Worm (Caenorhabditis elegans): ENCODE data around the gene Y43F8B.7.

Gene Y43F8B.7

ce11 chrV:19490461-19490860 lies at the start of gene Y43F8B.7:
Gene Y43F8B.7, plus strand, starts transcription at chrV:19490761.
- TF ChIP-seq unc-62 (GFP tag; optimal IDR thresholded peaks at IDR 0.05) (no peak), ces-1 (GFP tag; optimal IDR thresholded peaks at IDR 0.05) (no peak), unc-120 (tag; optimal IDR thresholded peaks at IDR 0.05; ENCODE audit: poor library complexity, severe bottlenecking) (no peak), nhr-76 (tag; optimal IDR thresholded peaks at IDR 0.05) (no peak), blmp-1 (tag; optimal IDR thresholded peaks at IDR 0.05) (no peak), M03D4.4 (tag; optimal IDR thresholded peaks at IDR 0.05) (no peak), hlh-1 (tag; optimal IDR thresholded peaks at IDR 0.05) (no peak), nhr-12 (tag; optimal IDR thresholded peaks at IDR 0.05) (no peak), snpc-4 (tag; optimal IDR thresholded peaks at IDR 0.05) (no peak)

ce11 chrV:19443599-19443998 lies 47.0 kb upstream of the Y43F8B.7 start:
- TF ChIP-seq nhr-76 (tag; optimal IDR thresholded peaks at IDR 0.05), result no peak
- peak; percentile 76 for TF ChIP-seq zip-8 (tag; optimal IDR thresholded peaks at IDR 0.05)

- TF ChIP-seq unc-120 (tag; optimal IDR thresholded peaks at IDR 0.05; ENCODE audit: poor library complexity, severe bottlenecking) (no peak), pha-4 (tag; optimal IDR thresholded peaks at IDR 0.05) (no peak), elt-3 (tag; optimal IDR thresholded peaks at IDR 0.05) (no peak), sem-2 (GFP tag; optimal IDR thresholded peaks at IDR 0.05) (no peak), zip-8 (tag; optimal IDR thresholded peaks at IDR 0.05) (no peak), ztf-11 (tag; optimal IDR thresholded peaks at IDR 0.05) (no peak), ceh-83 (GFP tag; optimal IDR thresholded peaks at IDR 0.05) (no peak), ceh-39 (tag; optimal IDR thresholded peaks at IDR 0.05) (no peak), nhr-237 (tag; optimal IDR thresholded peaks at IDR 0.05) (no peak), tbx-8 (GFP tag; optimal IDR thresholded peaks at IDR 0.05) (no peak), lsy-2 (tag; optimal IDR thresholded peaks at IDR 0.05) (no peak), sptf-1 (tag; optimal IDR thresholded peaks at IDR 0.05) (no peak), cnd-1 (tag; optimal IDR thresholded peaks at IDR 0.05) (no peak), ces-1 (GFP tag; optimal IDR thresholded peaks at IDR 0.05) (no peak), blmp-1 (tag; optimal IDR thresholded peaks at IDR 0.05) (no peak), unc-62 (GFP tag; optimal IDR thresholded peaks at IDR 0.05) (no peak), lin-13 (tag; optimal IDR thresholded peaks at IDR 0.05) (no peak), mab-5 (tag; optimal IDR thresholded peaks at IDR 0.05) (no peak)
Observed at ce11 chrV:19445442-19445841, 45.1 kb upstream of the Y43F8B.7 start, which contains the start of gene M04C3.1. Gene M04C3.1, minus strand, starts transcription at chrV:19445605.

ce11 chrV:19448805-19449204 lies 41.8 kb upstream of the Y43F8B.7 start, which contains the start of gene M04C3.2:
Gene M04C3.2, minus strand, starts transcription at chrV:19448905.
- no peak for TF ChIP-seq ztf-11 (tag; optimal IDR thresholded peaks at IDR 0.05)
- no peak for TF ChIP-seq mab-5 (tag; optimal IDR thresholded peaks at IDR 0.05)
- no peak for TF ChIP-seq bed-3 (GFP tag; optimal IDR thresholded peaks at IDR 0.05)
- no peak for TF ChIP-seq unc-120 (tag; optimal IDR thresholded peaks at IDR 0.05; ENCODE audit: poor library complexity, severe bottlenecking)
- TF ChIP-seq nhr-76 (tag; optimal IDR thresholded peaks at IDR 0.05), result no peak
- no peak for TF ChIP-seq mep-1 (tag; optimal IDR thresholded peaks at IDR 0.05)
- TF ChIP-seq zip-8 (tag; optimal IDR thresholded peaks at IDR 0.05), result no peak
- no peak for TF ChIP-seq ceh-83 (GFP tag; optimal IDR thresholded peaks at IDR 0.05)
- TF ChIP-seq lin-32 (GFP tag; optimal IDR thresholded peaks at IDR 0.05), result no peak
- TF ChIP-seq ces-1 (GFP tag; optimal IDR thresholded peaks at IDR 0.05), result no peak
- no peak for TF ChIP-seq mls-2 (tag; optimal IDR thresholded peaks at IDR 0.05)
- no peak for TF ChIP-seq unc-62 (GFP tag; optimal IDR thresholded peaks at IDR 0.05)

- no peak for TF ChIP-seq unc-62 (GFP tag; optimal IDR thresholded peaks at IDR 0.05)
- no peak for TF ChIP-seq ceh-83 (GFP tag; optimal IDR thresholded peaks at IDR 0.05)
- no peak for TF ChIP-seq elt-1 (tag; optimal IDR thresholded peaks at IDR 0.05; ENCODE audit: borderline replicate concordance, insufficient read depth)
- TF ChIP-seq mls-2 (tag; optimal IDR thresholded peaks at IDR 0.05), result no peak
- TF ChIP-seq nhr-237 (tag; optimal IDR thresholded peaks at IDR 0.05), result no peak
- no peak for TF ChIP-seq nhr-2 (tag; optimal IDR thresholded peaks at IDR 0.05)
- no peak for TF ChIP-seq bed-3 (GFP tag; optimal IDR thresholded peaks at IDR 0.05)
- TF ChIP-seq mab-5 (tag; optimal IDR thresholded peaks at IDR 0.05), result no peak
- no peak for TF ChIP-seq ham-2 (GFP tag; optimal IDR thresholded peaks at IDR 0.05)
- no peak for TF ChIP-seq snpc-4 (tag; optimal IDR thresholded peaks at IDR 0.05)
- TF ChIP-seq sptf-1 (tag; optimal IDR thresholded peaks at IDR 0.05), result no peak
- no peak for TF ChIP-seq drap-1 (GFP tag; optimal IDR thresholded peaks at IDR 0.05)
- TF ChIP-seq lin-13 (tag; optimal IDR thresholded peaks at IDR 0.05), result no peak
- TF ChIP-seq ztf-11 (tag; optimal IDR thresholded peaks at IDR 0.05), result no peak
- TF ChIP-seq blmp-1 (tag; optimal IDR thresholded peaks at IDR 0.05), result no peak
- no peak for TF ChIP-seq ceh-43 (GFP tag; optimal IDR thresholded peaks at IDR 0.05)
- no peak for TF ChIP-seq ceh-39 (tag; optimal IDR thresholded peaks at IDR 0.05)
Observed at ce11 chrV:19449544-19449943, 41.0 kb upstream of the Y43F8B.7 start, which contains the start of gene M04C3.5. Gene M04C3.5, plus strand, starts transcription at chrV:19449733.

Measured in whole organism, mixed stage, embryonic.